Fruit fly (Drosophila melanogaster): ENCODE measurements around the gene Pfrx.
A peak's percentile ranks its signal among the peaks of the same experiment; 100 is the strongest.

Gene Pfrx

DNA sequence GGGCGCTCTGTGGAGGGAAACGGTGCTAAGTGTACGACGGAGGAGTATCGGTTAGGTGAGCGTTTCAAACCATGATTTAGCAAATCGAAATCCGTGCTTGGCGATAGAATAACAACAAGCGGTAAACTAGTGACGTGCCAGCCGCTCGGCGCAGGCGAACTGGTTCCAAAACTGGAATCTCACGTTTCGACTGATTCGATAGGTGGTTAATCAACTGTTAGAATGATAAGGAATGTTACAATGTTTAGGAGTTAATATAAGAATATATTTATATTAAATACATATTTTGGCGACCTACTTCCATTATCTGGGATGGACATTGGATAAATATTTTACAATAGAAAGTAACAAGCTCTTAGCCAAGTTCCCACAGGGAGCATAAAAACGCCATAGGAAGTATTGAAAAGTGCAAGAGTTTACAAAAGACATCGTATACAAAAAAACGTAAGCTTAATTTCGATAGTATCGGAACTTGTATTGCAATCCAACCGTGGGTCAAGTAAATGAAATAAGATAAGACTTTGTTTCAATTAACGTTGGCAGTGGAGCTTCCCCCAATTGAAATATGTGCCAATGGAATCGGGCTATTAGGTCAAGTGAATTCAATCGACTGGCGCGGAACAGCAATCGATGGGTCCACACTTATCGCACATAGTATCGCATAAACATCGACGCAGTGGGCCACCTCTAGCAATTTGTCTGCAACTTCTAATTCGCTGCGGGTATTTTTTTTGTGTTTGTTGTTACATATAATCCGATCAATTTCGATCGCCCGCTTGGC, at the start of gene Pfrx, which contains the start of the genes ksh and CG14200 (continued):
- TF ChIP-seq Hr39 (optimal IDR thresholded peaks at IDR 0.05) (no peak), CG11560 (tag; IDR thresholded peaks at IDR 0.05) (peak; percentile 64; the same call in 2 of the 3 replicates), CG9797 (GFP tag; optimal IDR thresholded peaks at IDR 0.05) (peak; percentile 11), Dbx (GFP tag; IDR thresholded peaks at IDR 0.05) (peak; percentile 50; the same call in 1 of the 3 replicates), tin (GFP tag; optimal IDR thresholded peaks at IDR 0.05) (no peak), CG6791 (GFP tag; IDR thresholded peaks at IDR 0.05; ENCODE audit: partially characterized antibody) (peak; percentile 94), slbo (GFP tag; IDR thresholded peaks at IDR 0.05) (peak; percentile 66), Dip2 (GFP tag; IDR thresholded peaks at IDR 0.05) (no peak), hkb (optimal IDR thresholded peaks at IDR 0.05) (no peak), hkb (GFP tag; IDR thresholded peaks at IDR 0.05) (no peak), CG13123 (GFP tag; optimal IDR thresholded peaks at IDR 0.05) (no peak), CG12659 (GFP tag; optimal IDR thresholded peaks at IDR 0.05) (peak; percentile 38), sna (GFP tag; IDR thresholded peaks at IDR 0.05; ENCODE audit: partially characterized antibody) (peak; percentile 39), sima (GFP tag; optimal IDR thresholded peaks at IDR 0.05) (no peak), kah (GFP tag; optimal IDR thresholded peaks at IDR 0.05) (no peak), CG13624 (GFP tag; optimal IDR thresholded peaks at IDR 0.05) (peak; percentile 41), CG1647 (GFP tag; optimal IDR thresholded peaks at IDR 0.05) (no peak), CG14014 (GFP tag; IDR thresholded peaks at IDR 0.05) (no peak), trem (tag; optimal IDR thresholded peaks at IDR 0.05) (no peak), NK7.1 (GFP tag; optimal IDR thresholded peaks at IDR 0.05) (no peak), Ptx1 (GFP tag; IDR thresholded peaks at IDR 0.05) (peak; percentile 38; the same call in 1 of the 2 replicates), NFAT (GFP tag; IDR thresholded peaks at IDR 0.05) (peak; percentile 55; the same call in 1 of the 2 replicates), jumu (GFP tag; optimal IDR thresholded peaks at IDR 0.05) (no peak), CG17361 (GFP tag; IDR thresholded peaks at IDR 0.05) (peak; percentile 37; the same call in 2 of the 3 replicates), CG4854 (GFP tag; optimal IDR thresholded peaks at IDR 0.05) (no peak), CG34376 (GFP tag; optimal IDR thresholded peaks at IDR 0.05) (no peak), Chrac-16 (GFP tag; optimal IDR thresholded peaks at IDR 0.05) (peak; percentile 16), Mad (GFP tag; optimal IDR thresholded peaks at IDR 0.05) (no peak), vfl (GFP tag; optimal IDR thresholded peaks at IDR 0.05) (no peak), luna (GFP tag; optimal IDR thresholded peaks at IDR 0.05) (no peak), CG5180 (GFP tag; optimal IDR thresholded peaks at IDR 0.05) (no peak), odd (GFP tag; optimal IDR thresholded peaks at IDR 0.05) (no peak), CG16779 (GFP tag; IDR thresholded peaks at IDR 0.05) (no peak), Dll (GFP tag; IDR thresholded peaks at IDR 0.05; ENCODE audit: partially characterized antibody) (peak; percentile 81), CG2116 (GFP tag; optimal IDR thresholded peaks at IDR 0.05) (peak; percentile 60), nmo (GFP tag; optimal IDR thresholded peaks at IDR 0.05) (peak; percentile 39), CG10147 (GFP tag; optimal IDR thresholded peaks at IDR 0.05) (no peak), sim (GFP tag; IDR thresholded peaks at IDR 0.05) (no peak), sens (GFP tag) (no peak), CG1603 (tag; optimal IDR thresholded peaks at IDR 0.05) (peak; percentile 56), br (optimal IDR thresholded peaks at IDR 0.05) (no peak), CoRest (tag; optimal IDR thresholded peaks at IDR 0.05) (peak; percentile 22), CG1602 (GFP tag; optimal IDR thresholded peaks at IDR 0.05) (no peak), sug (tag; optimal IDR thresholded peaks at IDR 0.05) (no peak), unc-4 (GFP tag; IDR thresholded peaks at IDR 0.05; ENCODE audit: partially characterized antibody) (peak; percentile 79), CG12299 (tag; optimal IDR thresholded peaks at IDR 0.05) (no peak), CG7928 (GFP tag; optimal IDR thresholded peaks at IDR 0.05) (no peak), CG6689 (GFP tag; IDR thresholded peaks at IDR 0.05) (no peak), nerfin-1 (tag; optimal IDR thresholded peaks at IDR 0.05) (no peak), CG1529 (GFP tag; optimal IDR thresholded peaks at IDR 0.05) (no peak), CG3407 (GFP tag; optimal IDR thresholded peaks at IDR 0.05) (no peak)
